Fruit fly (Drosophila melanogaster) whole organism, adult: ENCODE data around the gene Try29F.

Experiments
- CG11617 ChIP-seq: fragments of 200-800 bp; sonication (Bioruptor generic); optimal IDR thresholded peaks from 2 replicates; lab custom pipeline; 2017; ENCODE audit warnings: mild to moderate bottlenecking, missing biosample characterization, missing genetic modification reagents, missing genetic modification characterization
- CG12768 ChIP-seq: fragments of 200-800 bp; sonication (Bioruptor generic); optimal IDR thresholded peaks from 2 replicates; lab custom pipeline; 2017; ENCODE audit warnings: missing biosample characterization, missing genetic modification characterization, mild to moderate bottlenecking, moderate library complexity, missing genetic modification reagents
- CG14711 ChIP-seq: fragments of 200-800 bp; sonication (Bioruptor generic); optimal IDR thresholded peaks from 2 replicates; lab custom pipeline; 2018; ENCODE audit warnings: missing biosample characterization, mild to moderate bottlenecking, missing genetic modification characterization, moderate library complexity
- CG1620 ChIP-seq: fragments of 200-800 bp; sonication (Bioruptor generic); optimal IDR thresholded peaks from 2 replicates; lab custom pipeline; 2016; ENCODE audit warnings: missing biosample characterization, missing genetic modification characterization
- CG33017 ChIP-seq: fragments of 200-800 bp; sonication (Bioruptor generic); optimal IDR thresholded peaks from 2 replicates; lab custom pipeline; 2018; ENCODE audit warnings: missing biosample characterization, mild to moderate bottlenecking, missing genetic modification characterization, moderate library complexity
- CG5204 ChIP-seq: fragments of 200-800 bp; sonication (Bioruptor generic); optimal IDR thresholded peaks from 2 replicates; lab custom pipeline; 2016; ENCODE audit warnings: missing biosample characterization, missing genetic modification characterization
- CG7045 ChIP-seq: fragments of 200-800 bp; sonication (Bioruptor generic); optimal IDR thresholded peaks from 2 replicates; lab custom pipeline; 2017; ENCODE audit warnings: missing biosample characterization, mild to moderate bottlenecking, missing genetic modification characterization
- CG7101 ChIP-seq: fragments of 200-800 bp; sonication (Bioruptor generic); optimal IDR thresholded peaks from 2 replicates; lab custom pipeline; 2018; ENCODE audit warnings: missing biosample characterization, mild to moderate bottlenecking, missing genetic modification characterization, moderate library complexity
- Clk ChIP-seq: fragments of 200-800 bp; sonication (Bioruptor generic); optimal IDR thresholded peaks from 2 replicates; lab custom pipeline; 2017; ENCODE audit warnings: missing biosample characterization, missing genetic modification characterization
- Crg-1 ChIP-seq: fragments of 200-800 bp; sonication (Bioruptor generic); optimal IDR thresholded peaks from 2 replicates; lab custom pipeline; 2016; ENCODE audit warnings: missing biosample characterization, missing genetic modification characterization
- Hr96 ChIP-seq: fragments of 200-800 bp; sonication (Bioruptor generic); optimal IDR thresholded peaks from 2 replicates; lab custom pipeline; 2016; ENCODE audit warnings: missing biosample characterization, missing genetic modification characterization
- Mnt ChIP-seq: fragments of 200-800 bp; sonication (Bioruptor generic); optimal IDR thresholded peaks from 2 replicates; lab custom pipeline; 2016; ENCODE audit warnings: missing biosample characterization, mild to moderate bottlenecking, missing genetic modification characterization
- bab1 ChIP-seq: fragments of 200-800 bp; sonication (Bioruptor generic); optimal IDR thresholded peaks from 3 replicates; lab custom pipeline; 2019; ENCODE audit warnings: missing biosample characterization, mild to moderate bottlenecking, missing genetic modification characterization, moderate library complexity
- cic ChIP-seq: fragments of 200-800 bp; sonication (Bioruptor generic); optimal IDR thresholded peaks from 2 replicates; lab custom pipeline; 2017; ENCODE audit warnings: missing biosample characterization, mild to moderate bottlenecking, missing genetic modification characterization, moderate library complexity
- cnc ChIP-seq, 2 experiments: fragments of >200 bp; optimal IDR thresholded peaks; 2 replicates each; lab custom pipeline; 2017
- kay ChIP-seq: fragments of 200-800 bp; sonication (Bioruptor generic); peaks from one replicate; lab custom pipeline; 2016; ENCODE audit warnings: missing biosample characterization, missing genetic modification characterization, borderline replicate concordance
- ovo ChIP-seq: fragments of 200-800 bp; sonication (Bioruptor generic); optimal IDR thresholded peaks from 2 replicates; lab custom pipeline; 2016; ENCODE audit warnings: missing biosample characterization, missing genetic modification characterization
- pad ChIP-seq: fragments of 200-800 bp; sonication (Bioruptor generic); optimal IDR thresholded peaks from 3 replicates; lab custom pipeline; 2017; ENCODE audit warnings: missing biosample characterization, missing genetic modification characterization, mild to moderate bottlenecking, moderate library complexity, missing genetic modification reagents
- tj ChIP-seq: fragments of 200-800 bp; sonication (Bioruptor generic); optimal IDR thresholded peaks from 3 replicates; lab custom pipeline; 2017; ENCODE audit warnings: missing biosample characterization, mild to moderate bottlenecking, missing genetic modification characterization, moderate library complexity
- toe ChIP-seq: fragments of 200-800 bp; sonication (Bioruptor generic); optimal IDR thresholded peaks from 2 replicates; lab custom pipeline; 2016; ENCODE audit warnings: missing biosample characterization, missing genetic modification characterization

Gene Try29F

dm6 chr2L:8991583-8991982, 6.8 kb upstream of the Try29F start, which contains the start of gene CG9555:
TSS of gene CG9555 (plus strand) at chr2L:8991735.
- TF ChIP-seq Hr96 (GFP tag; lab: Kevin White, UChicago), result no peak
- TF ChIP-seq Mnt, result peak; percentile 56
- TF ChIP-seq ovo (GFP tag; lab: Kevin White, UChicago), result no peak
- TF ChIP-seq CG33017 (tag; lab: Kevin White, UChicago), result no peak
- TF ChIP-seq cic (GFP tag; lab: Kevin White, UChicago), result peak; percentile 36

DNA sequence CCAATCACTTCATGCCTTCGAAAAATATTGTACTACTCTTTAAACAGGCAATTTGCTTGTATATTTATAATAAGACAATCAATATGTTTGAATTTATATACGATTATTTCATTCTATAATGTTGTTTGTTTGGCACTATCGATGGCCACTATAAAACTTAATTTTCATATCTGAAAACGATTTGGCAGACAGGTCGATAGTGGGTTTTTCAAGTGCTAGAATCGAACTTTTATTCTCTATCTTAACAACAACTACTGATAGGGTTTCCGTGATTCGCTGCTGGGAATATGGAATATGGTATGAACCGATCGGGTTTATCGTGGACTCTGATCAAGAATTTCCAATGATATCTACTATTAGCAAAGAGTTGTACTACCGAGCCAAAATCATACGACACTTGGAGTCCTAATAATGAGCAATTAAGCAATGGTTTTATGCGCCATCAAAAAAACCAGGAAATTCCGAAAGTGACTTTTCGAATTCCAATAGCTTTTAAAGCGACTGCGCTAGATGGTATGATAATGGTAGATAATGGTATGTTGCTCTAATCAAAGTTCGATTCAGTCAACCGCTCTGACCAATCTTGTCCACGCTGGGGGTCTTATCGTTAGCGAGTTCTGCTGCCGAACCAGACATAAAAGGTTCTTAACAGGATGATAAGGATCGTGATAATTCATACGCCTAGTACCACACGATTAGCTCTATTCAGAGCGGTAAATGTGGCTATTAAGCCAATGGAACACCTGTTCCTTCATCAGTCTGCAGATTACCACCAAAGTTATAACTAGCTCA, 4.5 kb upstream of the Try29F start, which contains the start of gene CG17906:
Gene CG17906, plus strand, starts transcription at position 742 of the 792 bp plus-strand sequence.
- no peak for TF ChIP-seq toe (GFP tag; lab: Kevin White, UChicago)
- TF ChIP-seq CG12768 (GFP tag; lab: Kevin White, UChicago), result no peak
- no peak for TF ChIP-seq CG14711 (tag; lab: Kevin White, UChicago)
- TF ChIP-seq kay (GFP tag; lab: Kevin White, UChicago), result no peak
- TF ChIP-seq cic (GFP tag; lab: Kevin White, UChicago), result no peak
- TF ChIP-seq CG1620 (GFP tag; lab: Kevin White, UChicago), result no peak
- TF ChIP-seq CG5204, result no peak
- no peak for TF ChIP-seq Mnt
- no peak for TF ChIP-seq Crg-1 (GFP tag; lab: Kevin White, UChicago)
- TF ChIP-seq ovo (GFP tag; lab: Kevin White, UChicago), result no peak

DNA sequence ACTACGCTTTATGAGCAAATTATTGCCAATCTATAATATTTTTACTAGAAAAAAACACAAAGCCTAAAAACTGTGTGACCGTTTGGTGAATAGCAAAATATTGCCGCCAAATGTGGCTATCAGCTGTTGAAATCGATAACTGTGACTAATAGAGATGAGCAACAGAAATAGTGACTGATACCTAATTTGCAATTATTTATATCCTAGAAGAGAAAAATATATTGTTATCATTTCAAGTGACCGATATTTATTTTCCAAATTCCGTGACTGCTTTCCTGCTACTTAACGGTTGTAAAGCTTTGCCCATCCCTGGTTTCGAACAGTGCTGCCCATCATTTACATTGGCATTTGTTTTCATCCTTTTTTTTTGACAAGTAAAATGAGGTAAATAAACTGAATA, 1.1 kb upstream of the Try29F start, which contains the start of the genes alien and CG18661:
Gene alien, minus strand, starts transcription at position 95 of the 400 bp plus-strand sequence.
Gene CG18661, plus strand, starts transcription at position 321 of the 400 bp plus-strand sequence.
- TF ChIP-seq Mnt, result peak; percentile 55
- TF ChIP-seq cnc (optimal IDR thresholded peaks at IDR 0.05; lab: Kevin White, UChicago), result no peak
- TF ChIP-seq ovo (GFP tag; lab: Kevin White, UChicago), result peak; percentile 28
- peak; percentile 51 for TF ChIP-seq pad (GFP tag; lab: Kevin White, UChicago)
- peak; percentile 80 for TF ChIP-seq CG7045 (GFP tag; lab: Kevin White, UChicago)
- peak; percentile 98 for TF ChIP-seq kay (GFP tag; lab: Kevin White, UChicago)
- peak; percentile 59 for TF ChIP-seq Crg-1 (GFP tag; lab: Kevin White, UChicago)
- TF ChIP-seq cic (GFP tag; lab: Kevin White, UChicago), result peak; percentile 29
- peak; percentile 68 for TF ChIP-seq CG12768 (GFP tag; lab: Kevin White, UChicago)
- TF ChIP-seq CG11617 (GFP tag; lab: Kevin White, UChicago), result peak; percentile 56
- TF ChIP-seq Clk (GFP tag; lab: Kevin White, UChicago), result peak; percentile 92
- peak; percentile 88 for TF ChIP-seq CG5204
- TF ChIP-seq Hr96 (GFP tag; lab: Kevin White, UChicago), result peak; percentile 84
- peak; percentile 89 for TF ChIP-seq toe (GFP tag; lab: Kevin White, UChicago)
- peak; percentile 71 for TF ChIP-seq bab1 (GFP tag; lab: Kevin White, UChicago)
- peak; percentile 74 for TF ChIP-seq CG14711 (tag; lab: Kevin White, UChicago)
- peak; percentile 76 for TF ChIP-seq CG1620 (GFP tag; lab: Kevin White, UChicago)
- peak; percentile 74 for TF ChIP-seq CG7101 (tag; lab: Kevin White, UChicago)
- TF ChIP-seq CG33017 (tag; lab: Kevin White, UChicago), result peak; percentile 31
- TF ChIP-seq tj (GFP tag; lab: Kevin White, UChicago), result peak; percentile 36

- TF ChIP-seq Mnt, result no peak
- peak; percentile 60 for TF ChIP-seq cic (GFP tag; lab: Kevin White, UChicago)
- peak; percentile 46 for TF ChIP-seq CG7045 (GFP tag; lab: Kevin White, UChicago)
- TF ChIP-seq pad (GFP tag; lab: Kevin White, UChicago), result no peak
- TF ChIP-seq tj (GFP tag; lab: Kevin White, UChicago), result peak; percentile 10
- TF ChIP-seq cnc (optimal IDR thresholded peaks at IDR 0.05; lab: Kevin White, UChicago), result no peak
- no peak for TF ChIP-seq CG5204
- TF ChIP-seq Hr96 (GFP tag; lab: Kevin White, UChicago), result no peak
- no peak for TF ChIP-seq ovo (GFP tag; lab: Kevin White, UChicago)
- TF ChIP-seq CG7101 (tag; lab: Kevin White, UChicago), result peak; percentile 11
- peak; percentile 74 for TF ChIP-seq kay (GFP tag; lab: Kevin White, UChicago)
- TF ChIP-seq toe (GFP tag; lab: Kevin White, UChicago), result no peak
- peak; percentile 35 for TF ChIP-seq CG12768 (GFP tag; lab: Kevin White, UChicago)
- TF ChIP-seq CG14711 (tag; lab: Kevin White, UChicago), result no peak
- no peak for TF ChIP-seq Crg-1 (GFP tag; lab: Kevin White, UChicago)
- TF ChIP-seq bab1 (GFP tag; lab: Kevin White, UChicago), result no peak
- no peak for TF ChIP-seq CG11617 (GFP tag; lab: Kevin White, UChicago)
- no peak for TF ChIP-seq CG1620 (GFP tag; lab: Kevin White, UChicago)
- TF ChIP-seq Clk (GFP tag; lab: Kevin White, UChicago), result no peak
- peak; percentile 39 for TF ChIP-seq CG33017 (tag; lab: Kevin White, UChicago)
Measured at dm6 chr2L:9010267-9010666, 11.9 kb downstream of the Try29F start, which contains the start of gene CG9568. TSS of gene CG9568 (plus strand) at chr2L:9010583.

DNA sequence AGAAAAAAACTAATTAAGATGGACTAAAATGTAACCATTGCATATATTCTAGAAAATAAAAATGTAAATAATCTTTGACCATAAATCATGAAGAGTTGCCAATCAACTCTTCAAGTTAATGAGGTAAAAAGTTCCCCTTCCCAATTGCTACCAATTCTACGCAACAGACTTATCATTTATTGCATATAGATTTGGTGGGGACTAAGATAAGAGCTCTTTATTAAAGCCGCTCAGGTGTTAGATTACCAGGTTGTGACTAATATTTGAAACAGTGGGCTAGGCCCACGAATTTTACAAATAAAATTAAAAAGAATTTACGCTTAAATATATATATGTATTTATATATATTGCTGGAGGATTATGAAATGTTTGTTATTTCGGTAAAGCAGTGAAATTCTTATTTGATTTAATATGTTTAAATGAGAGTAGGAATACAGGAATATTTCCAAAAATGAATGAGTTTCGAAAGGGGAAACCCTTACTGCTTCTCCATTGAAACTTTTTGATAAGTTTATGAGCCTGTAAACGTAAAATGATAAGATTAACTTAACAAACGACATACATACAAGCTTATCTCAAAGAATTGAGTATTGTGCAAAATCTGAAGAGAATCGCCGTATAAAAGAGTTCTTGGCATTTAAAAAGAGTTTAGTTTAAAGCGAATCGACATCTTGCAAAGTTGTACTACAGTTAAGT, 13.4 kb downstream of the Try29F start, which contains the start of gene CG13102:
Gene CG13102, plus strand, starts transcription at position 646 of the 696 bp plus-strand sequence.
- TF ChIP-seq CG12768 (GFP tag; lab: Kevin White, UChicago) (no peak), toe (GFP tag; lab: Kevin White, UChicago) (no peak), pad (GFP tag; lab: Kevin White, UChicago) (no peak), Hr96 (GFP tag; lab: Kevin White, UChicago) (no peak), CG7101 (tag; lab: Kevin White, UChicago) (no peak), CG5204 (no peak), Crg-1 (GFP tag; lab: Kevin White, UChicago) (no peak), Mnt (no peak), CG1620 (GFP tag; lab: Kevin White, UChicago) (no peak), cic (GFP tag; lab: Kevin White, UChicago) (peak; percentile 82), CG7045 (GFP tag; lab: Kevin White, UChicago) (no peak), ovo (GFP tag; lab: Kevin White, UChicago) (no peak), kay (GFP tag; lab: Kevin White, UChicago) (peak; percentile 39), tj (GFP tag; lab: Kevin White, UChicago) (no peak), cnc (optimal IDR thresholded peaks at IDR 0.05; lab: Kevin White, UChicago) (no peak), Clk (GFP tag; lab: Kevin White, UChicago) (no peak), CG11617 (GFP tag; lab: Kevin White, UChicago) (no peak), CG14711 (tag; lab: Kevin White, UChicago) (no peak), bab1 (GFP tag; lab: Kevin White, UChicago) (no peak), CG33017 (tag; lab: Kevin White, UChicago) (peak; percentile 31)
